Worm (Caenorhabditis elegans) whole organism, young adult: ENCODE measurements around the gene F52G3.8.

ENCODE experiments used
- C06A6.2 ChIP-seq: fragments of 200-800 bp; sonication (Bioruptor generic); conservative IDR thresholded peaks from 2 replicates; pipeline ENCODE4 v1.3.6; 2022; ENCODE audit warnings: missing genetic modification characterization, missing compliant biosample characterization
- F23B12.7 ChIP-seq: sonication (generic microtip); optimal IDR thresholded peaks from 2 replicates; lab custom pipeline; 2017; ENCODE audit warnings: missing genetic modification characterization, mild to moderate bottlenecking, missing compliant biosample characterization, antibody characterized with exemption, moderate library complexity; ENCODE audit not compliant: insufficient read depth
- F39B2.1 ChIP-seq: fragments of 200-800 bp; sonication (Bioruptor generic); IDR thresholded peaks from 2 replicates; pipeline ENCODE4 v1.3.6; 2022; ENCODE audit warnings: missing genetic modification reagents, missing genetic modification characterization, missing compliant biosample characterization
- F49E8.2 ChIP-seq: sonication (generic microtip); optimal IDR thresholded peaks from 3 replicates; lab custom pipeline; 2017; ENCODE audit warnings: missing genetic modification characterization, mild to moderate bottlenecking, missing compliant biosample characterization, antibody characterized with exemption, moderate library complexity; ENCODE audit not compliant: insufficient read depth
- F52B5.7 ChIP-seq: sonication (generic microtip); optimal IDR thresholded peaks from 2 replicates; lab custom pipeline; 2016; ENCODE audit warnings: mild to moderate bottlenecking, missing genetic modification characterization, missing compliant biosample characterization
- F55B11.4 ChIP-seq: sonication (generic microtip); optimal IDR thresholded peaks from 2 replicates; lab custom pipeline; 2016; ENCODE audit warnings: missing compliant biosample characterization, missing genetic modification characterization, borderline replicate concordance; ENCODE audit not compliant: insufficient read depth
- F57A8.1 ChIP-seq: fragments of 200-800 bp; sonication (Bioruptor generic); optimal IDR thresholded peaks from 2 replicates; lab custom pipeline; 2018; ENCODE audit warnings: mild to moderate bottlenecking, missing genetic modification characterization, moderate library complexity, missing compliant biosample characterization
- T07F8.4 ChIP-seq: sonication (generic microtip); optimal IDR thresholded peaks from 2 replicates; lab custom pipeline; 2016; ENCODE audit warnings: mild to moderate bottlenecking, missing genetic modification characterization, moderate library complexity, missing compliant biosample characterization
- Y53F4B.3 ChIP-seq: fragments of 200-800 bp; sonication (Bioruptor generic); IDR thresholded peaks from 2 replicates; pipeline ENCODE4 v1.3.6; 2022; ENCODE audit warnings: missing genetic modification reagents, missing genetic modification characterization, missing compliant biosample characterization
- Y56A3A.18 ChIP-seq: fragments of 200-800 bp; sonication (Bioruptor generic); IDR thresholded peaks from 2 replicates; pipeline ENCODE4 v1.3.6; 2022; ENCODE audit warnings: missing genetic modification reagents, missing genetic modification characterization, missing compliant biosample characterization
- Y67H2A.10 ChIP-seq: fragments of 200-800 bp; sonication (Bioruptor generic); conservative IDR thresholded peaks from 2 replicates; pipeline ENCODE4 v1.3.6; 2022; ENCODE audit warnings: missing genetic modification reagents, missing genetic modification characterization, missing compliant biosample characterization
- Y95B8A.8 ChIP-seq: fragments of 200-800 bp; sonication (Bioruptor generic); IDR thresholded peaks from 2 replicates; pipeline ENCODE4 v1.3.6; 2022; ENCODE audit warnings: missing genetic modification reagents, missing genetic modification characterization, missing compliant biosample characterization
- ama-1 ChIP-seq, 3 experiments: fragments of 150-350 bp in 1 of 3; sonication (generic microtip) in 2 of 3; optimal IDR thresholded peaks; 2 replicates each; lab custom pipeline; 2014 to 2018; ENCODE audit warnings: missing biosample characterization in 2 of 3, missing genetic modification characterization in 2 of 3, missing genetic modification reagents in 2 of 3
- aptf-2 ChIP-seq: fragments of 200-800 bp; sonication (Bioruptor generic); conservative IDR thresholded peaks from 2 replicates; pipeline ENCODE4 v1.3.6; 2022; ENCODE audit warnings: missing genetic modification reagents, missing genetic modification characterization, missing compliant biosample characterization
- attf-3 ChIP-seq: fragments of 200-800 bp; sonication (Bioruptor generic); conservative IDR thresholded peaks from 2 replicates; pipeline ENCODE4 v1.3.6; 2022; ENCODE audit warnings: missing genetic modification reagents, missing genetic modification characterization, missing compliant biosample characterization
- attf-5 ChIP-seq: fragments of 200-800 bp; sonication (Bioruptor generic); optimal IDR thresholded peaks from 2 replicates; lab custom pipeline; 2018; ENCODE audit warnings: mild to moderate bottlenecking, missing genetic modification characterization, missing compliant biosample characterization
- bed-2 ChIP-seq: fragments of 200-800 bp; sonication (Bioruptor generic); IDR thresholded peaks from 2 replicates; pipeline ENCODE4 v1.3.6; 2022; ENCODE audit warnings: missing genetic modification reagents, missing genetic modification characterization, missing compliant biosample characterization
- cebp-2 ChIP-seq: fragments of 200-800 bp; sonication (Bioruptor generic); IDR thresholded peaks from 2 replicates; pipeline ENCODE4 v1.3.6; 2022; ENCODE audit warnings: missing genetic modification characterization, missing compliant biosample characterization
- ceh-27 ChIP-seq: fragments of 200-800 bp; sonication (Bioruptor generic); optimal IDR thresholded peaks from 2 replicates; lab custom pipeline; 2018; ENCODE audit warnings: mild to moderate bottlenecking, missing genetic modification characterization, moderate library complexity, missing compliant biosample characterization
- ceh-58 ChIP-seq: fragments of 200-800 bp; sonication (Bioruptor generic); IDR thresholded peaks from 2 replicates; pipeline ENCODE4 v1.3.6; 2022; ENCODE audit warnings: missing genetic modification characterization, missing compliant biosample characterization
- ceh-79 ChIP-seq: sonication (generic microtip); optimal IDR thresholded peaks from 2 replicates; lab custom pipeline; 2017; ENCODE audit warnings: mild to moderate bottlenecking, missing genetic modification characterization, missing compliant biosample characterization
- die-1 ChIP-seq: sonication (generic microtip); optimal IDR thresholded peaks from 2 replicates; lab custom pipeline; 2016; ENCODE audit warnings: missing genotype, mild to moderate bottlenecking, missing genetic modification characterization, missing compliant biosample characterization
- hmg-1.2 ChIP-seq: fragments of 200-800 bp; sonication (Bioruptor generic); IDR thresholded peaks from 2 replicates; pipeline ENCODE4 v1.3.6; 2022; ENCODE audit warnings: missing genetic modification reagents, missing genetic modification characterization, missing compliant biosample characterization
- hrde-1 ChIP-seq: sonication (generic microtip); optimal IDR thresholded peaks from 2 replicates; lab custom pipeline; 2016; ENCODE audit warnings: missing genetic modification characterization, mild to moderate bottlenecking, missing compliant biosample characterization, moderate library complexity, missing genotype, missing genetic modification reagents, borderline replicate concordance
- lag-1 ChIP-seq: fragments of 200-800 bp; sonication (Bioruptor generic); IDR thresholded peaks from 2 replicates; pipeline ENCODE4 v1.3.6; 2022; ENCODE audit warnings: missing genetic modification reagents, missing genetic modification characterization, missing compliant biosample characterization
- let-526 ChIP-seq: fragments of 200-800 bp; sonication (Bioruptor generic); IDR thresholded peaks from 2 replicates; pipeline ENCODE4 v1.3.6; 2022; ENCODE audit warnings: missing genetic modification reagents, missing genetic modification characterization, missing compliant biosample characterization
- lin-35 ChIP-seq, 3 experiments: fragments of 150-350 bp in 2 of 3; sonication (generic microtip) in 1 of 3; optimal IDR thresholded peaks; 2 replicates each; lab custom pipeline; 2014 to 2018; ENCODE audit warnings: missing biosample characterization in 3 of 3, missing genetic modification characterization in 3 of 3, missing genetic modification reagents in 3 of 3
- lir-1 ChIP-seq: fragments of 200-800 bp; sonication (Bioruptor generic); conservative IDR thresholded peaks from 2 replicates; pipeline ENCODE4 v1.3.6; 2022; ENCODE audit warnings: missing genetic modification reagents, missing genetic modification characterization, missing compliant biosample characterization
- madf-3 ChIP-seq: fragments of 200-800 bp; sonication (Bioruptor generic); IDR thresholded peaks from 2 replicates; pipeline ENCODE4 v1.3.6; 2022; ENCODE audit warnings: missing genetic modification reagents, missing genetic modification characterization, missing compliant biosample characterization
- mcd-1 ChIP-seq: fragments of 200-800 bp; sonication (Bioruptor generic); IDR thresholded peaks from 2 replicates; pipeline ENCODE4 v1.3.6; 2022; ENCODE audit warnings: missing genetic modification reagents, missing genetic modification characterization, missing compliant biosample characterization
- nfya-2 ChIP-seq: fragments of 200-800 bp; sonication (Bioruptor generic); IDR thresholded peaks from 2 replicates; pipeline ENCODE4 v1.3.6; 2022; ENCODE audit warnings: missing genetic modification reagents, missing genetic modification characterization, missing compliant biosample characterization
- nhr-80 ChIP-seq: sonication (generic microtip); optimal IDR thresholded peaks from 2 replicates; lab custom pipeline; 2016; ENCODE audit warnings: missing genetic modification characterization, missing compliant biosample characterization
- nhr-90 ChIP-seq: sonication (generic microtip); optimal IDR thresholded peaks from 2 replicates; lab custom pipeline; 2016; ENCODE audit warnings: missing genotype, mild to moderate bottlenecking, missing genetic modification characterization, missing compliant biosample characterization
- pbrm-1 ChIP-seq: fragments of 200-800 bp; sonication (Bioruptor generic); IDR thresholded peaks from 2 replicates; pipeline ENCODE4 v1.3.6; 2022; ENCODE audit warnings: missing genetic modification reagents, missing genetic modification characterization, missing compliant biosample characterization
- rcor-1 ChIP-seq: fragments of 200-800 bp; sonication (Bioruptor generic); IDR thresholded peaks from 2 replicates; pipeline ENCODE4 v1.3.6; 2022; ENCODE audit warnings: missing genetic modification reagents, missing genetic modification characterization, missing compliant biosample characterization
- repo-1 ChIP-seq: sonication (generic microtip); optimal IDR thresholded peaks from 2 replicates; lab custom pipeline; 2017; ENCODE audit warnings: mild to moderate bottlenecking, missing genetic modification characterization, missing compliant biosample characterization
- sdz-38 ChIP-seq: sonication (generic microtip); optimal IDR thresholded peaks from 2 replicates; lab custom pipeline; 2016; ENCODE audit warnings: missing genotype, missing genetic modification characterization, missing compliant biosample characterization
- snpc-1.1 ChIP-seq: sonication (generic microtip); optimal IDR thresholded peaks from 2 replicates; lab custom pipeline; 2017; ENCODE audit warnings: missing genetic modification characterization, mild to moderate bottlenecking, missing compliant biosample characterization, antibody characterized with exemption, moderate library complexity, missing genotype, missing genetic modification reagents; ENCODE audit not compliant: insufficient read depth
- snpc-1.3 ChIP-seq: sonication (generic microtip); optimal IDR thresholded peaks from 2 replicates; lab custom pipeline; 2017; ENCODE audit warnings: missing genetic modification characterization, mild to moderate bottlenecking, missing compliant biosample characterization, antibody characterized with exemption, moderate library complexity, missing genotype, missing genetic modification reagents; ENCODE audit not compliant: insufficient read depth
- snpc-4 ChIP-seq, 5 experiments: fragments of 150-350 bp in 1 of 5; sonication (generic microtip) in 4 of 5; optimal IDR thresholded peaks; 2 replicates each; lab custom pipeline; 2014 to 2018; ENCODE audit warnings: missing genetic modification characterization in 5 of 5, missing biosample characterization in 3 of 5, antibody characterized with exemption in 2 of 5, mild to moderate bottlenecking in 2 of 5, missing compliant biosample characterization in 2 of 5, missing genotype in 2 of 5, moderate library complexity in 2 of 5, missing genetic modification reagents in 1 of 5
- sptf-2 ChIP-seq: fragments of 200-800 bp; sonication (Bioruptor generic); optimal IDR thresholded peaks from 2 replicates; lab custom pipeline; 2018; ENCODE audit warnings: mild to moderate bottlenecking, missing genetic modification characterization, missing compliant biosample characterization
- tbp1 ChIP-seq: fragments of 200-800 bp; sonication (Bioruptor generic); optimal IDR thresholded peaks from 2 replicates; lab custom pipeline; 2018; ENCODE audit warnings: mild to moderate bottlenecking, missing genetic modification characterization, missing compliant biosample characterization
- unc-62 ChIP-seq: fragments of 150-350 bp; optimal IDR thresholded peaks from 2 replicates; lab custom pipeline; 2014; ENCODE audit warnings: missing biosample characterization, missing genetic modification reagents, missing genetic modification characterization
- xnd-1 ChIP-seq: sonication (generic microtip); optimal IDR thresholded peaks from 2 replicates; lab custom pipeline; 2016; ENCODE audit warnings: missing genotype, missing genetic modification reagents, missing genetic modification characterization, missing compliant biosample characterization
- zfh-2 ChIP-seq: fragments of 200-800 bp; sonication (Bioruptor generic); conservative IDR thresholded peaks from 2 replicates; pipeline ENCODE4 v1.3.6; 2022; ENCODE audit warnings: missing genetic modification reagents, missing genetic modification characterization, missing compliant biosample characterization
- zim-3 ChIP-seq: sonication (generic microtip); optimal IDR thresholded peaks from 2 replicates; lab custom pipeline; 2017; ENCODE audit warnings: mild to moderate bottlenecking, missing genetic modification characterization, moderate library complexity, missing compliant biosample characterization

Gene F52G3.8

ce11 chrX:16930663-16931097, 22.1 kb downstream of the F52G3.8 start (continued):
- TF ChIP-seq snpc-1.1 (tag; lab: Kevin White, UChicago) (no peak), ceh-27 (GFP tag; lab: Kevin White, UChicago) (peak; percentile 79), unc-62 (GFP tag; lab: Kevin White, UChicago) (no peak), Y53F4B.3 (GFP tag; lab: Robert Waterston, UW) (no peak), sptf-2 (GFP tag; lab: Kevin White, UChicago) (no peak), Y56A3A.18 (GFP tag; lab: Robert Waterston, UW) (peak; percentile 57), cebp-2 (GFP tag; lab: Robert Waterston, UW) (0 out of 2 replicates have a peak, but pooled peaks have one; percentile 10), ceh-79 (tag; lab: Kevin White, UChicago) (no peak), sdz-38 (tag; lab: Kevin White, UChicago) (no peak), die-1 (tag; lab: Kevin White, UChicago) (peak; percentile 27), nfya-2 (GFP tag; lab: Robert Waterston, UW) (peak; percentile 86; the same call in 1 of the 2 replicates), nhr-80 (tag; lab: Kevin White, UChicago) (peak; percentile 78), bed-2 (GFP tag; lab: Robert Waterston, UW) (no peak), F57A8.1 (GFP tag; lab: Kevin White, UChicago) (no peak), mcd-1 (GFP tag; lab: Robert Waterston, UW) (peak; percentile 39), hmg-1.2 (GFP tag; lab: Robert Waterston, UW) (peak; percentile 48), F52B5.7 (tag; lab: Kevin White, UChicago) (peak; percentile 88), madf-3 (peak; percentile 90), T07F8.4 (tag; lab: Kevin White, UChicago) (no peak), F39B2.1 (no peak), xnd-1 (tag; lab: Kevin White, UChicago) (no peak), F49E8.2 (tag; lab: Kevin White, UChicago) (no peak), lir-1 (GFP tag; lab: Robert Waterston, UW) (peak; percentile 20; the same call in 1 of the 2 replicates), lin-35 (GFP tag; optimal IDR thresholded peaks at IDR 0.05; lab: Kevin White, UChicago) (peak in 1 of 3 experiments; percentile 29), pbrm-1 (GFP tag; lab: Robert Waterston, UW) (peak; percentile 86), lag-1 (GFP tag; lab: Robert Waterston, UW) (no peak), C06A6.2 (GFP tag; lab: Robert Waterston, UW) (peak; percentile 70), tbp1 (GFP tag; lab: Kevin White, UChicago) (peak; percentile 57), zim-3 (tag; lab: Kevin White, UChicago) (peak; percentile 91), F23B12.7 (tag; lab: Kevin White, UChicago) (no peak), zfh-2 (no peak), repo-1 (tag; lab: Kevin White, UChicago) (peak; percentile 26), hrde-1 (no peak), Y95B8A.8 (GFP tag; lab: Robert Waterston, UW) (peak; percentile 65)

ce11 chrX:16930333-16930621, 22.5 kb downstream of the F52G3.8 start:
- TF ChIP-seq nhr-90 (tag; lab: Kevin White, UChicago) (no peak), F55B11.4 (no peak), ama-1 (optimal IDR thresholded peaks at IDR 0.05; lab: Kevin White, UChicago) (peak; percentile 97), ama-1 (GFP tag; optimal IDR thresholded peaks at IDR 0.05; lab: Kevin White, UChicago) (no peak), attf-3 (GFP tag; lab: Robert Waterston, UW) (no peak), F49E8.2 (tag; lab: Kevin White, UChicago) (no peak), snpc-4 (GFP tag; optimal IDR thresholded peaks at IDR 0.05; lab: Kevin White, UChicago) (no peak), snpc-4 (tag; optimal IDR thresholded peaks at IDR 0.05; lab: Kevin White, UChicago) (no peak), madf-3 (peak; percentile 57), cebp-2 (GFP tag; lab: Robert Waterston, UW) (0 out of 2 replicates have a peak, but pooled peaks have one; percentile 18), aptf-2 (GFP tag; lab: Robert Waterston, UW) (no peak), let-526 (GFP tag; lab: Robert Waterston, UW) (no peak), attf-5 (GFP tag; lab: Kevin White, UChicago) (no peak), Y56A3A.18 (GFP tag; lab: Robert Waterston, UW) (no peak), snpc-1.3 (tag; lab: Kevin White, UChicago) (no peak), zfh-2 (no peak), Y67H2A.10 (no peak), F23B12.7 (tag; lab: Kevin White, UChicago) (no peak), rcor-1 (GFP tag; lab: Robert Waterston, UW) (no peak), ceh-58 (GFP tag; lab: Robert Waterston, UW) (no peak)
